Worm (Caenorhabditis elegans) whole organism, L3 larva: Measurements from ENCODE around the gene C07C7.3.

ENCODE experiments used
- ceh-82 ChIP-seq: fragments of 150-350 bp; optimal IDR thresholded peaks from 2 replicates; lab custom pipeline; 2014; ENCODE audit warnings: missing biosample characterization, missing genetic modification characterization
- ceh-9 ChIP-seq: sonication (generic microtip); optimal IDR thresholded peaks from 2 replicates; lab custom pipeline; 2018; ENCODE audit warnings: missing biosample characterization, missing genetic modification characterization
- jun-1 ChIP-seq: fragments of 150-350 bp; optimal IDR thresholded peaks from 2 replicates; lab custom pipeline; 2014; ENCODE audit warnings: missing biosample characterization, missing genetic modification reagents, missing genetic modification characterization
- lsy-12 ChIP-seq: sonication (generic microtip); optimal IDR thresholded peaks from 2 replicates; lab custom pipeline; 2016; ENCODE audit warnings: mild to moderate bottlenecking, missing genetic modification characterization, missing compliant biosample characterization
- nfya-1 ChIP-seq: sonication (generic microtip); optimal IDR thresholded peaks from 2 replicates; lab custom pipeline; 2017; ENCODE audit warnings: missing genetic modification characterization, mild to moderate bottlenecking, missing compliant biosample characterization, antibody characterized with exemption, moderate library complexity; ENCODE audit not compliant: insufficient read depth
- nhr-76 ChIP-seq: fragments of 150-350 bp; sonication (generic microtip); optimal IDR thresholded peaks from 5 replicates; lab custom pipeline; 2014; ENCODE audit warnings: missing biosample characterization, missing genetic modification characterization
- nhr-77 ChIP-seq: fragments of 150-350 bp; optimal IDR thresholded peaks from 2 replicates; lab custom pipeline; 2014; ENCODE audit warnings: missing biosample characterization, missing genetic modification characterization
- tbx-2 ChIP-seq: sonication (generic microtip); optimal IDR thresholded peaks from 2 replicates; lab custom pipeline; 2016; ENCODE audit warnings: mild to moderate bottlenecking, missing genetic modification characterization, missing compliant biosample characterization

- TF ChIP-seq jun-1 (tag; lab: Kevin White, UChicago) (no peak), ceh-82 (tag; lab: Kevin White, UChicago) (no peak), nfya-1 (tag; lab: Kevin White, UChicago) (no peak), nhr-77 (tag; lab: Kevin White, UChicago) (no peak), tbx-2 (no peak), lsy-12 (tag; lab: Kevin White, UChicago) (no peak), nhr-76 (no peak), ceh-9 (tag; lab: Kevin White, UChicago) (no peak)
Observed at ce11 chrIV:9154263-9154662, 11.6 kb upstream of the C07C7.3 start, which contains the start of gene F23B2.10.
